Fruit fly (Drosophila melanogaster): Measurements from ENCODE around the gene Flacc.

The Flacc gene

dm6 chrX:18893433-18893832 lies at the start of gene Flacc:
Gene Flacc, minus strand, starts transcription at chrX:18893636.
- no peak for TF ChIP-seq noc (tag; optimal IDR thresholded peaks at IDR 0.05)

DNA sequence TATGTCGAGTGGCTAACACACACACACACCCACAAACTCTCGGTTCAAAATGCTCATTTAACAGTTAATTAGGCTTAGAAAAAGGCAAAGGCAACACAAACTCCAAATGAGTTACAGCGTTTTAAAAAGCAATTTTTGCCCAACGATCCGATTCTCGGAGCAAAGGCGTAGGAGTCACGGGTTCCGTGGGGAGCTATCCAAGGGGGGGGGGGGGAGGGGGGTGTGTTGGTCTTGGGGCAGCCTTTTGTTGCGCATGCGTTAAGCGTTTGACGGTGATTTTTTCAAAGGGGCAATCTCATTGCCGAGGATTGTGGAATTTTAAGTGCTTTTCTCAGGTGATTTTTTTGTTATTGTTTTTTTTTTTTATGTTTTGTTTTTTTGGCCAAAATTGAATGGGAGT lies 49.2 kb upstream of the Flacc start:
- TF ChIP-seq noc (tag; optimal IDR thresholded peaks at IDR 0.05): no peak

DNA sequence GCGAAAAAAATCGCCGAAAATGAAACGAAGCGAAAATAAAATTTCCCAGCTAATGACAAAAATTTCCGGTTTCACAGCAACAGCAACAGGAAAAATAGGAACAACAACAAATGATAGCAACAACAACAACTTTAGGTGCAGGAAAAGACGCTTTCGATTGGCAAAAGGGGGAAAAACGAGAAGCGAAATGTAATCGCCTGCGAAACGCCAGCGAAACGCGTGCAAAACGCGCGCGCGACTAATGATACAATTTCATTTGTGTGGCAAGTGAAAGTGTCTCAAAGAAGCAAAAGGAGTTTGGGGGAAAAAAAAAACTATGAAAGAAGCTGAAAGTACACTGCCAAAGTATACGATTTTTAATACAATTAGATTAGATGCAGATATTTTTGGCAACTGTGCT lies 48.5 kb upstream of the Flacc start:
- no peak for TF ChIP-seq noc (tag; optimal IDR thresholded peaks at IDR 0.05)

- no peak for TF ChIP-seq noc (tag; optimal IDR thresholded peaks at IDR 0.05)
Measured at dm6 chrX:18939429-18939828, 46.0 kb upstream of the Flacc start.

- TF ChIP-seq noc (tag; optimal IDR thresholded peaks at IDR 0.05): peak; percentile 15
Measured at dm6 chrX:18938127-18938939, 44.9 kb upstream of the Flacc start.

- TF ChIP-seq noc (tag; optimal IDR thresholded peaks at IDR 0.05): no peak
Measured at dm6 chrX:18936606-18937005, 43.2 kb upstream of the Flacc start.

DNA sequence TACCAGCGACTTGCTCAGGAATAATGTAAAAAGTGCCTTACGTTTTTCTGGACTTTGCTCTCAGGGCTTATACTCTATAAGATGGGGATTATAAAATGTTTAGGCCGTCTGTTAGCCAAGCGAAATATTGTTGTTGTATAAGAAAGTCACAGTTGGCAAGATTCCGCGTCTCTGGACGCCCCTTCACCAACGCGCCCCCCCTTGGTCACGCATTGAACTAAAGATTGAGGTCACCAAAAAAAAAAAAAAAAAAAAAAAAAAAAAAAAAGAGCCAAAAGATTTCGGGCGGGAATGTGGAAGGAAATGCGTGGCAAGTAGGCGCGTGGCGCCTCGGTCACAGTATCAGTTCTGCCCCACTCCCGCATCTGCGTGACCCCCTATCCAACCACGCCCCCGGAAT lies 41.4 kb upstream of the Flacc start:
- TF ChIP-seq noc (tag; optimal IDR thresholded peaks at IDR 0.05): no peak

dm6 chrX:18933442-18933841 lies 40.0 kb upstream of the Flacc start:
- TF ChIP-seq noc (tag; optimal IDR thresholded peaks at IDR 0.05): no peak

- no peak for TF ChIP-seq noc (tag; optimal IDR thresholded peaks at IDR 0.05)
Measured at dm6 chrX:18930868-18931267, 37.4 kb upstream of the Flacc start.

- no peak for TF ChIP-seq noc (tag; optimal IDR thresholded peaks at IDR 0.05)
Measured at dm6 chrX:18929946-18930562, 36.6 kb upstream of the Flacc start, which contains the start of gene CG43759. Gene CG43759, plus strand, starts transcription at chrX:18930335.

dm6 chrX:18929430-18929829 lies 36.0 kb upstream of the Flacc start:
- no peak for TF ChIP-seq noc (tag; optimal IDR thresholded peaks at IDR 0.05)

DNA sequence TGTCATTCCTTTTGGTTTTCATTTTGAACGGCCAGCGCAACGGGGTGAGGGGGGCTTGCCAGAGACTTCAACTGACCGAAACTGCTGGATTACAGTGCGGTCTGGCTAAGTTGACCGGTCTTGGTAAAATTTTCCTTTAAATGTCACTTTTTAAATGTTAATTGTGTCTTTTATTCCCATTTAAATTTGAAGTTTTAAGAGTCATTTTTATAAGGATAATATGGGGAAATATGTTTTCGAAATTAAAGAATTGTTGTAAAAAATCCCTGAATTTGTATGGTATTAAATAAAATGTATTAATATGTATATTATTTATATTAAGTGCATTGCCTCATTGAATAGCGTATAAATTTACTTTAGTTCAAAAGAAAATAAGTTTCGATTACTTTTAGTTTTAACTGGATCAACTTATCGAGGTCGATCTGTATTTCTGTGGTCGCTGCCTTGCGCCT lies 35.2 kb upstream of the Flacc start:
- TF ChIP-seq noc (tag; optimal IDR thresholded peaks at IDR 0.05): no peak

DNA sequence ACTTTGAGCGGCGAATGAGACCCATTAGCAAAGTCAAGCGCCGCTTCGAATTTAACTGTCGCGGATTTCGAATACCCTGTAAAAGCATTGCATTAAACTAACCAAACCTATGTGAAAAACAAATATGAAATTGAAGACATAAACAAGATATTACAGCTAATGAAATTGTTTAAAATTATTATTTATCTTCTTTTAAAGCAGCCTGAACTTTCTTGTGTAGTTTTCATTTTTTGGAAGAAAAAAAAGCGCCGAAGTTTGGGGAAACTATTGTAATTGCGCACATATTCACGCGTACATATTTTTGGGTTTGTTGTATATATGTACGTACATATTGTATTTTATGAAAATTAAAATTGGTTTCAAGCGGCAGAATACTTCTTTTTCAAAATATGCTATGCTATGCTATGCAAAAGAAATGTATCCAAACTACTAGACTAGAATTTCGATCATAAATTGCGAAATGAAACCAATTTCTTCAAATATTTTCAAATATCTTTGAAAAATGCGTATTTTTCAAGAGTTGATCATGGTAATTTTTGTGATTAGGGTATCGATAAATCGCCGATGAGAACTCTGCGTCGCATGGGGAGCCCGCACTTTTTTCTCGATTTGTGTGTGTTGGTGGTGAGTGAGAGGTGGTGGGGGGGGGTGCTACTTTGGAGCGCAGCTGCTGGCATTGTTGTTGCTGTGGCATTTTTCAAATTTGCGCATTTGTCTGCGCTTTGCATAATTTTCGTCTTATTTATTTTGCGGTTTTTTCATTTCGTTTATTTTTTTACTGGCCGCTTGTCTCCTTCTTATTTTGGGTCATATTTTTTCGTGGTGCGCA lies 33.1 kb upstream of the Flacc start:
- no peak for TF ChIP-seq noc (tag; optimal IDR thresholded peaks at IDR 0.05)

- TF ChIP-seq noc (tag; optimal IDR thresholded peaks at IDR 0.05): no peak
Measured at dm6 chrX:18925685-18926371, 32.4 kb upstream of the Flacc start.

- no peak for TF ChIP-seq noc (tag; optimal IDR thresholded peaks at IDR 0.05)
Measured at dm6 chrX:18924713-18925112, 31.3 kb upstream of the Flacc start.

DNA sequence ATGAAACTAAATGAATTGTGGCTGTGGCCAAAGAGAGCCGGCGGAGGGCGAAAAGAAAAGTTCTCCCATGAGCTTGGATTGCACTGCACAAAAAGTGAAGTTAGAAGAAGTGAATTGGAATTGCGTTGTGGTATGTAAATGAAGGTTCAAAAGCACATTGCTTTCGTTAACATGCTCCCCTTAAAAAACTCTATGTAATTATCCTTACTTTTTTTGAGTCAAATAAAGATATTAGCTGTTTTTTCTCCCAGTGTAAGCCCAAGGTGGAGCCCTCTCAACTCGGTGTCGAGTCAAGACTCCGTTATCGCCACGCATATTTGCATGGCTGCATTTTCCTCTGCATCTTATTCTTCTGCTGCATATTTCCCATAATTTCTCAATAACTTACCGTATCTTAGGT lies 30.1 kb upstream of the Flacc start:
- no peak for TF ChIP-seq noc (tag; optimal IDR thresholded peaks at IDR 0.05)

Data from whole organism, larva.